Fruit fly (Drosophila melanogaster) whole organism, embryonic: Measurements from ENCODE around the gene CG31287.
A peak's percentile ranks its signal among the peaks of the same experiment; 100 is the strongest.

Experiments
- Antp ChIP-seq: fragments of 200-800 bp; sonication (Bioruptor generic); optimal IDR thresholded peaks from 3 replicates; lab custom pipeline; 2016; ENCODE audit warnings: missing biosample characterization, missing genetic modification characterization
- Atf6 ChIP-seq: fragments of 200-800 bp; sonication (Bioruptor generic); IDR thresholded peaks from 2 replicates; pipeline ENCODE4 v1.3.6; 2022; ENCODE audit warnings: missing biosample characterization, missing genetic modification characterization
- BtbVII ChIP-seq: fragments of 200-800 bp; sonication (Bioruptor generic); optimal IDR thresholded peaks from 3 replicates; lab custom pipeline; 2017; ENCODE audit warnings: missing biosample characterization, mild to moderate bottlenecking, missing genetic modification characterization
- CG1024 ChIP-seq: fragments of 200-800 bp; sonication (Bioruptor generic); IDR thresholded peaks from 2 replicates; pipeline ENCODE4 v1.3.6; 2022; ENCODE audit warnings: missing biosample characterization, missing genetic modification characterization
- CG11093 ChIP-seq: fragments of 200-800 bp; sonication (Bioruptor generic); IDR thresholded peaks from 3 replicates; pipeline ENCODE4 v1.3.6; 2022; ENCODE audit warnings: missing biosample characterization, missing genetic modification characterization
- CG11398 ChIP-seq: fragments of 200-800 bp; sonication (Bioruptor generic); optimal IDR thresholded peaks from 2 replicates; lab custom pipeline; 2016; ENCODE audit warnings: missing biosample characterization, missing genetic modification characterization
- CG12219 ChIP-seq: fragments of 200-800 bp; sonication (Bioruptor generic); optimal IDR thresholded peaks from 3 replicates; lab custom pipeline; 2018; ENCODE audit warnings: missing biosample characterization, mild to moderate bottlenecking, missing genetic modification characterization
- CG12942 ChIP-seq: fragments of 200-800 bp; sonication (Bioruptor generic); optimal IDR thresholded peaks from 3 replicates; lab custom pipeline; 2016; ENCODE audit warnings: missing biosample characterization, missing genetic modification characterization
- CG13123 ChIP-seq: fragments of 200-800 bp; sonication (Bioruptor generic); optimal IDR thresholded peaks from 2 replicates; lab custom pipeline; 2016; ENCODE audit warnings: missing biosample characterization, missing genetic modification characterization
- CG13296 ChIP-seq: fragments of 200-800 bp; sonication (Bioruptor generic); optimal IDR thresholded peaks from 3 replicates; lab custom pipeline; 2018; ENCODE audit warnings: missing biosample characterization, mild to moderate bottlenecking, missing genetic modification characterization
- CG14014 ChIP-seq: fragments of 200-800 bp; sonication (Bioruptor generic); IDR thresholded peaks from 2 replicates; pipeline ENCODE4 v1.3.6; 2022; ENCODE audit warnings: missing biosample characterization, missing genetic modification characterization
- CG15011 ChIP-seq: fragments of 200-800 bp; sonication (Bioruptor generic); optimal IDR thresholded peaks from 3 replicates; lab custom pipeline; 2018; ENCODE audit warnings: missing biosample characterization, mild to moderate bottlenecking, missing genetic modification characterization
- CG18599 ChIP-seq: fragments of 200-800 bp; sonication (Bioruptor generic); optimal IDR thresholded peaks from 3 replicates; lab custom pipeline; 2017; ENCODE audit warnings: missing biosample characterization, missing genetic modification characterization, mild to moderate bottlenecking, moderate library complexity, missing genetic modification reagents
- CG18619 ChIP-seq: fragments of 200-800 bp; sonication (Bioruptor generic); optimal IDR thresholded peaks from 3 replicates; lab custom pipeline; 2017; ENCODE audit warnings: missing biosample characterization, mild to moderate bottlenecking, missing genetic modification characterization
- CG2116 ChIP-seq: fragments of 200-800 bp; sonication (Bioruptor generic); optimal IDR thresholded peaks from 3 replicates; lab custom pipeline; 2018; ENCODE audit warnings: missing biosample characterization, mild to moderate bottlenecking, missing genetic modification characterization
- CG30020 ChIP-seq: fragments of 200-800 bp; optimal IDR thresholded peaks from 2 replicates; lab custom pipeline; 2019; ENCODE audit warnings: missing biosample characterization, mild to moderate bottlenecking, missing genetic modification characterization, moderate library complexity
- CG30403 ChIP-seq: fragments of 200-800 bp; sonication (Bioruptor generic); optimal IDR thresholded peaks from 3 replicates; lab custom pipeline; 2016; ENCODE audit warnings: missing biosample characterization, missing genetic modification characterization
- CG4360 ChIP-seq: fragments of 200-800 bp; sonication (Bioruptor generic); IDR thresholded peaks from 2 replicates; pipeline ENCODE4 v1.3.6; 2022; ENCODE audit warnings: missing biosample characterization, missing genetic modification characterization
- CG4820 ChIP-seq: fragments of 200-800 bp; sonication (Bioruptor generic); optimal IDR thresholded peaks from 3 replicates; lab custom pipeline; 2016; ENCODE audit warnings: missing biosample characterization, missing genetic modification characterization
- CG7786 ChIP-seq: fragments of 200-800 bp; sonication (Bioruptor generic); optimal IDR thresholded peaks from 2 replicates; lab custom pipeline; 2016; ENCODE audit warnings: missing biosample characterization, missing genetic modification characterization
- CG8290 ChIP-seq, 3 experiments: fragments of 200-800 bp; sonication (Bioruptor generic); optimal IDR thresholded peaks; 2 replicates each; lab custom pipeline; 2016 to 2019; ENCODE audit warnings: missing biosample characterization in 3 of 3, missing genetic modification characterization in 3 of 3, mild to moderate bottlenecking in 2 of 3, moderate library complexity in 1 of 3
- CG9727 ChIP-seq: fragments of 200-800 bp; sonication (Bioruptor generic); optimal IDR thresholded peaks from 3 replicates; lab custom pipeline; 2017; ENCODE audit warnings: missing biosample characterization, mild to moderate bottlenecking, missing genetic modification characterization
- CTCF ChIP-seq: fragments of 200-800 bp; sonication (Bioruptor generic); optimal IDR thresholded peaks from 2 replicates; lab custom pipeline; 2017; ENCODE audit warnings: missing biosample characterization, mild to moderate bottlenecking, missing genetic modification characterization, moderate library complexity
- Dip2 ChIP-seq: fragments of 200-800 bp; sonication (Bioruptor generic); IDR thresholded peaks from 2 replicates; pipeline ENCODE4 v1.3.6; 2022; ENCODE audit warnings: missing biosample characterization, missing genetic modification characterization
- Dip3 ChIP-seq: fragments of 200-800 bp; sonication (Bioruptor generic); optimal IDR thresholded peaks from 3 replicates; lab custom pipeline; 2016; ENCODE audit warnings: missing biosample characterization, missing genetic modification characterization
- Dll ChIP-seq: fragments of 200-800 bp; sonication (Bioruptor generic); IDR thresholded peaks from 4 replicates; pipeline ENCODE4 v1.3.6; 2022; ENCODE audit warnings: missing biosample characterization, missing genetic modification characterization; ENCODE audit not compliant: partially characterized antibody
- Drgx ChIP-seq: fragments of 200-800 bp; sonication (Bioruptor generic); IDR thresholded peaks from 2 replicates; pipeline ENCODE4 v1.3.6; 2022; ENCODE audit warnings: missing biosample characterization, missing genetic modification characterization
- HLHmδ ChIP-seq: fragments of 200-800 bp; sonication (Bioruptor generic); optimal IDR thresholded peaks from 2 replicates; lab custom pipeline; 2018; ENCODE audit warnings: missing biosample characterization, mild to moderate bottlenecking, missing genetic modification characterization, moderate library complexity
- Kr ChIP-seq: fragments of 200-800 bp; sonication (Bioruptor generic); optimal IDR thresholded peaks from 2 replicates; lab custom pipeline; 2017; ENCODE audit warnings: missing biosample characterization, mild to moderate bottlenecking, missing genetic modification characterization
- Lpt ChIP-seq: fragments of >200 bp; optimal IDR thresholded peaks from 2 replicates; lab custom pipeline; 2018; ENCODE audit warnings: missing biosample characterization, missing genetic modification characterization
- Med ChIP-seq: fragments of 200-800 bp; sonication (Bioruptor generic); peaks from one replicate; lab custom pipeline; 2016; ENCODE audit warnings: missing biosample characterization, missing genetic modification characterization, mild to moderate bottlenecking, inconsistent platforms, moderate library complexity
- Sry-δ ChIP-seq: fragments of 200-800 bp; sonication (Bioruptor generic); optimal IDR thresholded peaks from 2 replicates; lab custom pipeline; 2016; ENCODE audit warnings: missing biosample characterization, missing genetic modification characterization
- aop ChIP-seq: fragments of 200-800 bp; sonication (Bioruptor generic); IDR thresholded peaks from 2 replicates; pipeline ENCODE4 v1.3.6; 2022; ENCODE audit warnings: missing biosample characterization, missing genetic modification characterization
- bigmax ChIP-seq: fragments of 200-800 bp; sonication (Bioruptor generic); optimal IDR thresholded peaks from 2 replicates; lab custom pipeline; 2018; ENCODE audit warnings: missing biosample characterization, mild to moderate bottlenecking, missing genetic modification characterization
- bsh ChIP-seq, 2 experiments: fragments of 200-800 bp; sonication (Bioruptor generic); optimal IDR thresholded peaks; 2 replicates each; lab custom pipeline; 2017 to 2018; ENCODE audit warnings: mild to moderate bottlenecking in 2 of 2, missing biosample characterization in 2 of 2, missing genetic modification characterization in 2 of 2, moderate library complexity in 1 of 2
- dmrt11E ChIP-seq: fragments of 200-800 bp; sonication (Bioruptor generic); optimal IDR thresholded peaks from 3 replicates; lab custom pipeline; 2018; ENCODE audit warnings: missing biosample characterization, mild to moderate bottlenecking, missing genetic modification characterization, moderate library complexity
- fd102C ChIP-seq: fragments of 200-800 bp; sonication (Bioruptor generic); optimal IDR thresholded peaks from 2 replicates; lab custom pipeline; 2018; ENCODE audit warnings: missing biosample characterization, mild to moderate bottlenecking, missing genetic modification characterization, moderate library complexity
- gce ChIP-seq: fragments of 200-800 bp; sonication (Bioruptor generic); IDR thresholded peaks from 3 replicates; pipeline ENCODE4 v1.3.6; 2022; ENCODE audit warnings: missing biosample characterization, missing genetic modification characterization
- gt ChIP-seq: fragments of 200-800 bp; sonication (Bioruptor generic); IDR thresholded peaks from 2 replicates; pipeline ENCODE4 v1.3.6; 2022; ENCODE audit warnings: missing biosample characterization, missing genetic modification characterization
- jumu ChIP-seq: fragments of 200-800 bp; sonication (Bioruptor generic); optimal IDR thresholded peaks from 3 replicates; lab custom pipeline; 2016; ENCODE audit warnings: missing biosample characterization, missing genetic modification characterization
- ken ChIP-seq: fragments of 200-800 bp; sonication (Bioruptor generic); IDR thresholded peaks from 3 replicates; pipeline ENCODE4 v1.3.6; 2022; ENCODE audit warnings: missing biosample characterization, missing genetic modification characterization
- klu ChIP-seq: fragments of 200-800 bp; sonication (Bioruptor generic); IDR thresholded peaks from 2 replicates; pipeline ENCODE4 v1.3.6; 2022; ENCODE audit warnings: missing biosample characterization, missing genetic modification characterization
- nau ChIP-seq: fragments of 200-800 bp; sonication (Bioruptor generic); optimal IDR thresholded peaks from 3 replicates; lab custom pipeline; 2017; ENCODE audit warnings: missing biosample characterization, mild to moderate bottlenecking, missing genetic modification characterization, missing genetic modification reagents
- nmo ChIP-seq: fragments of 200-800 bp; sonication (Bioruptor generic); optimal IDR thresholded peaks from 2 replicates; lab custom pipeline; 2018; ENCODE audit warnings: missing biosample characterization, mild to moderate bottlenecking, missing genetic modification characterization, moderate library complexity
- p53 ChIP-seq: fragments of 200-800 bp; sonication (Bioruptor generic); optimal IDR thresholded peaks from 2 replicates; lab custom pipeline; 2016; ENCODE audit warnings: missing biosample characterization, missing genetic modification characterization
- pros ChIP-seq: fragments of 200-800 bp; sonication (Bioruptor generic); optimal IDR thresholded peaks from 3 replicates; lab custom pipeline; 2019; ENCODE audit warnings: missing biosample characterization, mild to moderate bottlenecking, missing genetic modification characterization, moderate library complexity
- repo ChIP-seq: fragments of 200-800 bp; sonication (Bioruptor generic); optimal IDR thresholded peaks from 2 replicates; lab custom pipeline; 2016; ENCODE audit warnings: missing biosample characterization, missing genetic modification characterization
- slbo ChIP-seq: fragments of 200-800 bp; sonication (Bioruptor generic); IDR thresholded peaks from 2 replicates; pipeline ENCODE4 v1.3.6; 2022; ENCODE audit warnings: missing biosample characterization, missing genetic modification characterization
- vvl ChIP-seq: fragments of 200-800 bp; sonication (Bioruptor generic); IDR thresholded peaks from 2 replicates; pipeline ENCODE4 v1.3.6; 2022; ENCODE audit warnings: missing biosample characterization, missing genetic modification characterization
- zf30C ChIP-seq: fragments of 200-800 bp; sonication (Bioruptor generic); optimal IDR thresholded peaks from 3 replicates; lab custom pipeline; 2018; ENCODE audit warnings: missing biosample characterization, mild to moderate bottlenecking, missing genetic modification characterization
- zfh1 ChIP-seq: fragments of 200-800 bp; sonication (Bioruptor generic); IDR thresholded peaks from 3 replicates; pipeline ENCODE4 v1.3.6; 2022; ENCODE audit warnings: missing biosample characterization, missing genetic modification characterization

CG31287 gene

dm6 chr3R:16208106-16208780 lies 5.1 kb downstream of the CG31287 start (continued):
- peak; percentile 88 for TF ChIP-seq pros
- no peak for TF ChIP-seq Dip2
- no peak for TF ChIP-seq jumu (GFP tag; lab: Kevin White, UChicago)
- no peak for TF ChIP-seq CG8290 (GFP tag; optimal IDR thresholded peaks at IDR 0.05; lab: Kevin White, UChicago)
- peak in 1 of 2 experiments; percentile 43 for TF ChIP-seq CG8290 (tag; optimal IDR thresholded peaks at IDR 0.05; lab: Kevin White, UChicago)
- peak; percentile 43; the same call in 1 of the 3 replicates for TF ChIP-seq gce (GFP tag; lab: Robert Waterston, UW)
- no peak for TF ChIP-seq CG15011 (GFP tag; lab: Kevin White, UChicago)
- TF ChIP-seq Lpt (GFP tag; lab: Kevin White, UChicago) = no peak
- no peak for TF ChIP-seq CTCF (GFP tag; lab: Kevin White, UChicago)
- no peak for TF ChIP-seq CG4820
- TF ChIP-seq bsh (GFP tag; optimal IDR thresholded peaks at IDR 0.05; lab: Kevin White, UChicago) = peak in 1 of 2 experiments; percentile 96
- no peak for TF ChIP-seq CG30403
- no peak for TF ChIP-seq nmo
- no peak for TF ChIP-seq fd102C (GFP tag; lab: Kevin White, UChicago)
- TF ChIP-seq slbo (GFP tag; lab: Robert Waterston, UW) = no peak
- TF ChIP-seq HLHmδ (GFP tag; lab: Kevin White, UChicago) = peak; percentile 59
- no peak for TF ChIP-seq repo
- peak; percentile 44; the same call in 1 of the 2 replicates for TF ChIP-seq Atf6 (GFP tag; lab: Robert Waterston, UW)
- TF ChIP-seq CG9727 (GFP tag; lab: Kevin White, UChicago) = no peak
- TF ChIP-seq Med (GFP tag; lab: Kevin White, UChicago) = peak; percentile 88
- peak; percentile 32 for TF ChIP-seq CG13296
- 0 out of 3 replicates have a peak, but pooled peaks have one; percentile 30 for TF ChIP-seq ken (GFP tag; lab: Robert Waterston, UW)
- TF ChIP-seq bigmax (GFP tag; lab: Kevin White, UChicago) = no peak
- TF ChIP-seq Dll (GFP tag; lab: Robert Waterston, UW) = no peak
- TF ChIP-seq CG18619 (GFP tag; lab: Kevin White, UChicago) = no peak
- TF ChIP-seq CG18599 (GFP tag; lab: Kevin White, UChicago) = peak; percentile 58
- no peak for TF ChIP-seq CG2116 (GFP tag; lab: Kevin White, UChicago)
- TF ChIP-seq dmrt11E (tag; lab: Kevin White, UChicago) = no peak
- TF ChIP-seq Kr (GFP tag; lab: Kevin White, UChicago) = no peak
- TF ChIP-seq klu = no peak
- TF ChIP-seq nau = peak; percentile 20
- no peak for TF ChIP-seq BtbVII
- TF ChIP-seq CG13123 (GFP tag; lab: Kevin White, UChicago) = no peak
- TF ChIP-seq Antp = no peak
- no peak for TF ChIP-seq CG1024
- TF ChIP-seq aop (GFP tag; lab: Robert Waterston, UW) = peak; percentile 46
- no peak for TF ChIP-seq zfh1
- TF ChIP-seq p53 (GFP tag; lab: Kevin White, UChicago) = no peak
- TF ChIP-seq CG14014 = peak; percentile 33; the same call in 1 of the 2 replicates
- TF ChIP-seq zf30C = no peak
- TF ChIP-seq CG11093 (GFP tag; lab: Robert Waterston, UW) = no peak
- TF ChIP-seq Sry-δ (GFP tag; lab: Kevin White, UChicago) = no peak
- TF ChIP-seq CG12942 (GFP tag; lab: Kevin White, UChicago) = no peak
- peak; percentile 90 for TF ChIP-seq Drgx (GFP tag; lab: Robert Waterston, UW)
- TF ChIP-seq Dip3 = no peak
- peak; percentile 64; the same call in 1 of the 2 replicates for TF ChIP-seq vvl (GFP tag; lab: Robert Waterston, UW)
- TF ChIP-seq gt (GFP tag; lab: Robert Waterston, UW) = no peak
- TF ChIP-seq CG30020 (tag; lab: Kevin White, UChicago) = no peak
- TF ChIP-seq CG7786 = no peak
- no peak for TF ChIP-seq CG12219 (GFP tag; lab: Kevin White, UChicago)
- TF ChIP-seq CG11398 (GFP tag; lab: Kevin White, UChicago) = no peak
- peak; percentile 43; the same call in 1 of the 2 replicates for TF ChIP-seq CG4360 (GFP tag; lab: Robert Waterston, UW)
